Fruit fly (Drosophila melanogaster) whole organism, embryonic: Measurements from ENCODE around the gene Cdc45.
A peak's percentile ranks its signal among the peaks of the same experiment; 100 is the strongest.

Experiments
- CG10979 ChIP-seq: fragments of 200-800 bp; sonication (Bioruptor generic); optimal IDR thresholded peaks from 2 replicates; lab custom pipeline; 2018; ENCODE audit warnings: missing biosample characterization, mild to moderate bottlenecking, missing genetic modification characterization, moderate library complexity
- CG11696 ChIP-seq: fragments of 200-800 bp; sonication (Bioruptor generic); IDR thresholded peaks from 2 replicates; pipeline ENCODE4 v1.3.6; 2022; ENCODE audit warnings: missing biosample characterization, missing genetic modification characterization
- CG15269 ChIP-seq: fragments of 200-800 bp; sonication (Bioruptor generic); optimal IDR thresholded peaks from 2 replicates; lab custom pipeline; 2018; ENCODE audit warnings: missing biosample characterization, mild to moderate bottlenecking, missing genetic modification characterization, moderate library complexity
- CG1603 ChIP-seq: fragments of 200-800 bp; sonication (Bioruptor generic); optimal IDR thresholded peaks from 2 replicates; lab custom pipeline; 2019; ENCODE audit warnings: missing biosample characterization, mild to moderate bottlenecking, missing genetic modification characterization, moderate library complexity
- CG17359 ChIP-seq: fragments of 200-800 bp; sonication (Bioruptor generic); optimal IDR thresholded peaks from 3 replicates; lab custom pipeline; 2018; ENCODE audit warnings: missing biosample characterization, mild to moderate bottlenecking, missing genetic modification characterization, moderate library complexity
- CG18262 ChIP-seq: fragments of 200-800 bp; optimal IDR thresholded peaks from 3 replicates; lab custom pipeline; 2019; ENCODE audit warnings: missing biosample characterization, mild to moderate bottlenecking, missing genetic modification characterization, moderate library complexity
- CG18599 ChIP-seq: fragments of 200-800 bp; sonication (Bioruptor generic); optimal IDR thresholded peaks from 3 replicates; lab custom pipeline; 2017; ENCODE audit warnings: missing biosample characterization, missing genetic modification characterization, mild to moderate bottlenecking, moderate library complexity, missing genetic modification reagents
- CG2120 ChIP-seq: fragments of 200-800 bp; sonication (Bioruptor generic); optimal IDR thresholded peaks from 3 replicates; lab custom pipeline; 2016; ENCODE audit warnings: missing biosample characterization, missing genetic modification characterization
- CG2678 ChIP-seq: fragments of 200-800 bp; sonication (Bioruptor generic); optimal IDR thresholded peaks from 3 replicates; lab custom pipeline; 2019; ENCODE audit warnings: missing biosample characterization, mild to moderate bottlenecking, missing genetic modification characterization, moderate library complexity
- CG32532 ChIP-seq: fragments of 200-800 bp; sonication (Bioruptor generic); IDR thresholded peaks from 2 replicates; pipeline ENCODE4 v1.3.6; 2022; ENCODE audit warnings: missing biosample characterization, missing genetic modification characterization
- CG32772 ChIP-seq: fragments of 200-800 bp; sonication (Bioruptor generic); IDR thresholded peaks from 2 replicates; pipeline ENCODE4 v1.3.6; 2022; ENCODE audit warnings: missing biosample characterization, missing genetic modification characterization
- CG3281 ChIP-seq: fragments of 200-800 bp; sonication (Bioruptor generic); optimal IDR thresholded peaks from 3 replicates; lab custom pipeline; 2017; ENCODE audit warnings: missing biosample characterization, mild to moderate bottlenecking, missing genetic modification characterization
- CG42726 ChIP-seq: fragments of 200-800 bp; sonication (Bioruptor generic); IDR thresholded peaks from 2 replicates; pipeline ENCODE4 v1.3.6; 2022; ENCODE audit warnings: missing biosample characterization, missing genetic modification characterization; ENCODE audit not compliant: partially characterized antibody
- CG6654 ChIP-seq: fragments of 200-800 bp; sonication (Bioruptor generic); optimal IDR thresholded peaks from 2 replicates; lab custom pipeline; 2017; ENCODE audit warnings: missing biosample characterization, mild to moderate bottlenecking, missing genetic modification characterization
- CG6854 ChIP-seq: fragments of 200-800 bp; sonication (Bioruptor generic); optimal IDR thresholded peaks from 3 replicates; lab custom pipeline; 2017; ENCODE audit warnings: missing biosample characterization, mild to moderate bottlenecking, missing genetic modification characterization
- CG7839 ChIP-seq: fragments of 200-800 bp; sonication (Bioruptor generic); optimal IDR thresholded peaks from 3 replicates; lab custom pipeline; 2018; ENCODE audit warnings: missing biosample characterization, mild to moderate bottlenecking, missing genetic modification characterization, moderate library complexity
- CG8359 ChIP-seq: fragments of 200-800 bp; sonication (Bioruptor generic); optimal IDR thresholded peaks from 2 replicates; lab custom pipeline; 2017; ENCODE audit warnings: missing biosample characterization, mild to moderate bottlenecking, missing genetic modification characterization, borderline replicate concordance
- CG8944 ChIP-seq: fragments of 200-800 bp; sonication (Bioruptor generic); optimal IDR thresholded peaks from 3 replicates; lab custom pipeline; 2016; ENCODE audit warnings: missing biosample characterization, missing genetic modification characterization
- CoRest ChIP-seq: fragments of 200-800 bp; sonication (Bioruptor generic); optimal IDR thresholded peaks from 3 replicates; lab custom pipeline; 2018; ENCODE audit warnings: missing biosample characterization, mild to moderate bottlenecking, missing genetic modification characterization, moderate library complexity
- Dll ChIP-seq: fragments of 200-800 bp; sonication (Bioruptor generic); IDR thresholded peaks from 4 replicates; pipeline ENCODE4 v1.3.6; 2022; ENCODE audit warnings: missing biosample characterization, missing genetic modification characterization; ENCODE audit not compliant: partially characterized antibody
- Dref ChIP-seq: fragments of 200-800 bp; sonication (Bioruptor generic); IDR thresholded peaks from 2 replicates; pipeline ENCODE4 v1.3.6; 2022; ENCODE audit warnings: missing biosample characterization, missing genetic modification characterization
- Drgx ChIP-seq: fragments of 200-800 bp; sonication (Bioruptor generic); IDR thresholded peaks from 2 replicates; pipeline ENCODE4 v1.3.6; 2022; ENCODE audit warnings: missing biosample characterization, missing genetic modification characterization
- Hmr ChIP-seq: fragments of 200-800 bp; sonication (Bioruptor generic); optimal IDR thresholded peaks from 3 replicates; lab custom pipeline; 2017; ENCODE audit warnings: mild to moderate bottlenecking, missing biosample characterization, missing genetic modification reagents, missing genetic modification characterization
- Hr51 ChIP-seq, 2 experiments: fragments of 200-800 bp; sonication (Bioruptor generic); optimal IDR thresholded peaks; 2 replicates in 1 of 2; 3 replicates in 1 of 2; lab custom pipeline; 2016 to 2018; ENCODE audit warnings: missing biosample characterization in 2 of 2, missing genetic modification characterization in 2 of 2, mild to moderate bottlenecking in 1 of 2, moderate library complexity in 1 of 2
- Med ChIP-seq: fragments of 200-800 bp; sonication (Bioruptor generic); peaks from one replicate; lab custom pipeline; 2016; ENCODE audit warnings: missing biosample characterization, missing genetic modification characterization, mild to moderate bottlenecking, inconsistent platforms, moderate library complexity
- Meics ChIP-seq: fragments of 200-800 bp; sonication (Bioruptor generic); optimal IDR thresholded peaks from 2 replicates; lab custom pipeline; 2017; ENCODE audit warnings: missing biosample characterization, mild to moderate bottlenecking, missing genetic modification characterization
- Sox102F ChIP-seq: fragments of 200-800 bp; sonication (Bioruptor generic); optimal IDR thresholded peaks from 2 replicates; lab custom pipeline; 2018; ENCODE audit warnings: missing biosample characterization, mild to moderate bottlenecking, missing genetic modification characterization, moderate library complexity
- Xrp1 ChIP-seq: fragments of 200-800 bp; sonication (Bioruptor generic); IDR thresholded peaks from 2 replicates; pipeline ENCODE4 v1.3.6; 2022; ENCODE audit warnings: missing biosample characterization, missing genetic modification characterization
- bsh ChIP-seq, 2 experiments: fragments of 200-800 bp; sonication (Bioruptor generic); optimal IDR thresholded peaks; 2 replicates each; lab custom pipeline; 2017 to 2018; ENCODE audit warnings: mild to moderate bottlenecking in 2 of 2, missing biosample characterization in 2 of 2, missing genetic modification characterization in 2 of 2, moderate library complexity in 1 of 2
- cad ChIP-seq: fragments of >200 bp; optimal IDR thresholded peaks from 2 replicates; lab custom pipeline; 2017; ENCODE audit warnings: missing biosample characterization, missing genetic modification characterization
- cg ChIP-seq: fragments of 200-800 bp; sonication (Bioruptor generic); optimal IDR thresholded peaks from 3 replicates; lab custom pipeline; 2019; ENCODE audit warnings: missing biosample characterization, mild to moderate bottlenecking, missing genetic modification characterization, moderate library complexity
- chn ChIP-seq: fragments of 200-800 bp; sonication (Bioruptor generic); optimal IDR thresholded peaks from 2 replicates; lab custom pipeline; 2016; ENCODE audit warnings: missing biosample characterization, missing genetic modification characterization
- disco-r ChIP-seq: fragments of 200-800 bp; sonication (Bioruptor generic); optimal IDR thresholded peaks from 2 replicates; lab custom pipeline; 2016; ENCODE audit warnings: missing biosample characterization, missing genetic modification characterization
- exex ChIP-seq: fragments of 200-800 bp; sonication (Bioruptor generic); optimal IDR thresholded peaks from 4 replicates; lab custom pipeline; 2018; ENCODE audit warnings: missing biosample characterization, mild to moderate bottlenecking, missing genetic modification characterization, moderate library complexity
- grau ChIP-seq: fragments of 200-800 bp; optimal IDR thresholded peaks from 3 replicates; lab custom pipeline; 2019; ENCODE audit warnings: missing biosample characterization, mild to moderate bottlenecking, missing genetic modification characterization, moderate library complexity
- ham ChIP-seq: fragments of 200-800 bp; sonication (Bioruptor generic); IDR thresholded peaks from 2 replicates; pipeline ENCODE4 v1.3.6; 2022; ENCODE audit warnings: missing biosample characterization, missing genetic modification characterization
- hkb ChIP-seq, 2 experiments: fragments of 200-800 bp in 1 of 2; fragments of >200 bp in 1 of 2; sonication (Bioruptor generic) in 1 of 2; IDR thresholded peaks in 1 of 2; optimal IDR thresholded peaks in 1 of 2; 2 replicates each; pipeline versions ENCODE4 v1.3.6 to Lab custom; 2017 to 2022; ENCODE audit warnings: missing biosample characterization in 1 of 2, missing genetic modification characterization in 1 of 2
- kay ChIP-seq: fragments of 200-800 bp; sonication (Bioruptor generic); optimal IDR thresholded peaks from 2 replicates; lab custom pipeline; 2016; ENCODE audit warnings: missing biosample characterization, missing genetic modification characterization
- lab ChIP-seq: fragments of 200-800 bp; sonication (Bioruptor generic); optimal IDR thresholded peaks from 3 replicates; lab custom pipeline; 2017; ENCODE audit warnings: missing biosample characterization, missing genetic modification characterization, mild to moderate bottlenecking, moderate library complexity, missing genetic modification reagents
- oc ChIP-seq: fragments of 200-800 bp; sonication (Bioruptor generic); optimal IDR thresholded peaks from 2 replicates; lab custom pipeline; 2018; ENCODE audit warnings: missing biosample characterization, mild to moderate bottlenecking, missing genetic modification characterization, moderate library complexity
- sens ChIP-seq: fragments of 200-800 bp; sonication (Bioruptor generic); peaks from one replicate; lab custom pipeline; 2016; ENCODE audit warnings: missing biosample characterization, missing genetic modification characterization
- seq ChIP-seq: fragments of 200-800 bp; sonication (Bioruptor generic); IDR thresholded peaks from 2 replicates; pipeline ENCODE4 v1.3.6; 2022; ENCODE audit warnings: missing biosample characterization, missing genetic modification characterization
- sr ChIP-seq: fragments of 200-800 bp; sonication (Bioruptor generic); IDR thresholded peaks from 3 replicates; pipeline ENCODE4 v1.3.6; 2022; ENCODE audit warnings: missing biosample characterization, missing genetic modification characterization
- unpg ChIP-seq: fragments of 200-800 bp; sonication (Bioruptor generic); optimal IDR thresholded peaks from 3 replicates; lab custom pipeline; 2018; ENCODE audit warnings: missing biosample characterization, mild to moderate bottlenecking, missing genetic modification characterization, moderate library complexity
- vvl ChIP-seq: fragments of 200-800 bp; sonication (Bioruptor generic); IDR thresholded peaks from 2 replicates; pipeline ENCODE4 v1.3.6; 2022; ENCODE audit warnings: missing biosample characterization, missing genetic modification characterization

Cdc45 gene

DNA sequence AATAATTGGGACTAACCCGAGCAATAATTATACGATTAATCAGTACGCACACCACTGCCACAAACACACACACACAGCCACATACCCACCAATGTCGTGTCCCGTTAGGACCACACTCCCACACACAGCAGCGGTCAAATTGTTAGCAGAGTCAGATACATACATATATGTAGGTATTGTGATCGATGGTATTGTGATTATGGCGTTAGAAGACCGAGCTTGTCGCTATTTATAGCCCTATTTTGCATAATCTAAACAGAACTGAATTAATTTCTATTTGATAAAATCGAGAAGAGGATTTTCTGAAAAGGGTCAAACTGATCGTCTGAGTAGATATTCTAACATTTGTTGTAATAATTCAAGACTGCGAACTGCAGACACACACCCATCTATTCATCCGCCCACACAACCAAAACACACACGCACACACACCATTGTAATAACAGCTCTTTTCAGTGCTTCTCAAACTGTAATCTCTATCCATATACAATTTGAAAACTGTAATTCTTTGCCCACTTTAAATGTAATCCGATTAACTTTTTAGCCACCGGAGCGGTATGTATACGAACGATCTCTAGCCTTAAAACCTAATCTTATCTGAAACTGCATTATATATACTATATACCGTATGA, 11.2 kb upstream of the Cdc45 start:
- peak; percentile 13 for TF ChIP-seq CoRest
- TF ChIP-seq Drgx = peak; percentile 47; the same call in 1 of the 2 replicates
- peak; percentile 17 for TF ChIP-seq Sox102F (GFP tag; lab: Kevin White, UChicago)
- TF ChIP-seq Hr51 (GFP tag; optimal IDR thresholded peaks at IDR 0.05; lab: Kevin White, UChicago) = peak in 1 of 2 experiments; percentile 18
- TF ChIP-seq cad (GFP tag; lab: Kevin White, UChicago) = peak; percentile 55
- peak; percentile 24 for TF ChIP-seq lab
- no peak; the same call in 1 of the 2 replicates for TF ChIP-seq Xrp1 (GFP tag; lab: Robert Waterston, UW)
- TF ChIP-seq Hmr (GFP tag; lab: Kevin White, UChicago) = peak; percentile 36
- TF ChIP-seq CG1603 (tag; lab: Kevin White, UChicago) = peak; percentile 1
- peak; percentile 24; the same call in 1 of the 2 replicates for TF ChIP-seq CG32532 (GFP tag; lab: Robert Waterston, UW)
- peak; percentile 12 for TF ChIP-seq Meics (GFP tag; lab: Kevin White, UChicago)
- peak; percentile 11 for TF ChIP-seq grau (tag; lab: Kevin White, UChicago)
- peak; percentile 83 for TF ChIP-seq Med
- TF ChIP-seq CG8359 = no peak
- TF ChIP-seq sens = peak; percentile 86
- TF ChIP-seq bsh (GFP tag; optimal IDR thresholded peaks at IDR 0.05; lab: Kevin White, UChicago) = peak in 1 of 2 experiments; percentile 18
- TF ChIP-seq CG8944 (GFP tag; lab: Kevin White, UChicago) = no peak
- peak; percentile 24 for TF ChIP-seq CG18262 (tag; lab: Kevin White, UChicago)
- TF ChIP-seq chn (GFP tag; lab: Kevin White, UChicago) = peak; percentile 1
- peak; percentile 1 for TF ChIP-seq unpg
- no peak for TF ChIP-seq ham (GFP tag; lab: Robert Waterston, UW)
- peak; percentile 96 for TF ChIP-seq CG6654
- TF ChIP-seq Dll (GFP tag; lab: Robert Waterston, UW) = 0 out of 4 replicates have a peak, but pooled peaks have one; percentile 2
- TF ChIP-seq cg (GFP tag; lab: Kevin White, UChicago) = peak; percentile 83
- no peak for TF ChIP-seq Dref (GFP tag; lab: Robert Waterston, UW)
- TF ChIP-seq CG17359 (tag; lab: Kevin White, UChicago) = peak; percentile 7
- TF ChIP-seq sr (GFP tag; lab: Robert Waterston, UW) = peak; percentile 80
- peak; percentile 48 for TF ChIP-seq CG18599 (GFP tag; lab: Kevin White, UChicago)
- TF ChIP-seq CG3281 (GFP tag; lab: Kevin White, UChicago) = peak; percentile 15
- peak; percentile 62 for TF ChIP-seq oc (tag; lab: Kevin White, UChicago)
- TF ChIP-seq CG42726 (GFP tag; lab: Robert Waterston, UW) = no peak
- peak; percentile 7 for TF ChIP-seq CG15269 (tag; lab: Kevin White, UChicago)
- TF ChIP-seq exex (tag; lab: Kevin White, UChicago) = peak; percentile 47
- TF ChIP-seq CG7839 (tag; lab: Kevin White, UChicago) = peak; percentile 14
- TF ChIP-seq vvl (GFP tag; lab: Robert Waterston, UW) = 0 out of 2 replicates have a peak, but pooled peaks have one; percentile 10
- TF ChIP-seq CG32772 (GFP tag; lab: Robert Waterston, UW) = no peak
- TF ChIP-seq CG6854 = peak; percentile 14
- peak; percentile 26 for TF ChIP-seq CG2120
- TF ChIP-seq kay (GFP tag; lab: Kevin White, UChicago) = no peak
- TF ChIP-seq CG11696 (GFP tag; lab: Robert Waterston, UW) = peak; percentile 84
- TF ChIP-seq disco-r (GFP tag; lab: Kevin White, UChicago) = no peak
- no peak for TF ChIP-seq seq (GFP tag; lab: Robert Waterston, UW)
- TF ChIP-seq CG10979 = peak; percentile 26
- peak; percentile 24 for TF ChIP-seq CG2678 (tag; lab: Kevin White, UChicago)
- TF ChIP-seq hkb (optimal IDR thresholded peaks at IDR 0.05; lab: Kevin White, UChicago) = no peak
- 0 out of 2 replicates have a peak, but pooled peaks have one; percentile 22 for TF ChIP-seq hkb (GFP tag; IDR thresholded peaks at IDR 0.05; lab: Robert Waterston, UW)
- TF ChIP-seq, all 482 proteins: peak for 35
